Worm (Caenorhabditis elegans) whole organism, young adult: ENCODE data around the gene glrx-3.

Experiments
- C17E4.6 ChIP-seq: fragments of 200-800 bp; sonication (Bioruptor generic); IDR thresholded peaks from 2 replicates; pipeline ENCODE4 v1.3.6; 2022; ENCODE audit warnings: missing genetic modification reagents, missing genetic modification characterization, missing compliant biosample characterization
- F49E8.2 ChIP-seq: sonication (generic microtip); optimal IDR thresholded peaks from 3 replicates; lab custom pipeline; 2017; ENCODE audit warnings: missing genetic modification characterization, mild to moderate bottlenecking, missing compliant biosample characterization, antibody characterized with exemption, moderate library complexity; ENCODE audit not compliant: insufficient read depth
- K12H6.12 ChIP-seq: fragments of 200-800 bp; sonication (Bioruptor generic); optimal IDR thresholded peaks from 2 replicates; lab custom pipeline; 2018; ENCODE audit warnings: mild to moderate bottlenecking, missing genetic modification characterization, missing compliant biosample characterization
- akir-1 ChIP-seq: fragments of 200-800 bp; sonication (Bioruptor generic); optimal IDR thresholded peaks from 2 replicates; lab custom pipeline; 2018; ENCODE audit warnings: mild to moderate bottlenecking, missing genetic modification characterization, moderate library complexity, missing compliant biosample characterization
- atf-7 ChIP-seq: sonication (generic microtip); optimal IDR thresholded peaks from 2 replicates; lab custom pipeline; 2017; ENCODE audit warnings: mild to moderate bottlenecking, missing genetic modification characterization, missing compliant biosample characterization
- egl-44 ChIP-seq: fragments of 200-800 bp; sonication (Bioruptor generic); IDR thresholded peaks from 2 replicates; pipeline ENCODE4 v1.3.6; 2022; ENCODE audit warnings: missing genetic modification reagents, missing genetic modification characterization, missing compliant biosample characterization
- hlh-26 ChIP-seq: fragments of 200-800 bp; sonication (Bioruptor generic); conservative IDR thresholded peaks from 2 replicates; pipeline ENCODE4 v1.3.6; 2022; ENCODE audit warnings: missing genetic modification reagents, missing genetic modification characterization, missing compliant biosample characterization
- lag-1 ChIP-seq: fragments of 200-800 bp; sonication (Bioruptor generic); IDR thresholded peaks from 2 replicates; pipeline ENCODE4 v1.3.6; 2022; ENCODE audit warnings: missing genetic modification reagents, missing genetic modification characterization, missing compliant biosample characterization
- repo-1 ChIP-seq: sonication (generic microtip); optimal IDR thresholded peaks from 2 replicates; lab custom pipeline; 2017; ENCODE audit warnings: mild to moderate bottlenecking, missing genetic modification characterization, missing compliant biosample characterization
- rpc-1 ChIP-seq, 2 experiments: fragments of 150-350 bp in 1 of 2; sonication (generic microtip) in 1 of 2; optimal IDR thresholded peaks; 2 replicates each; lab custom pipeline; 2014 to 2018; ENCODE audit warnings: missing biosample characterization in 1 of 2, missing genetic modification characterization in 1 of 2, missing genetic modification reagents in 1 of 2, missing genotype in 1 of 2
- sdz-38 ChIP-seq: sonication (generic microtip); optimal IDR thresholded peaks from 2 replicates; lab custom pipeline; 2016; ENCODE audit warnings: missing genotype, missing genetic modification characterization, missing compliant biosample characterization
- snpc-1.1 ChIP-seq: sonication (generic microtip); optimal IDR thresholded peaks from 2 replicates; lab custom pipeline; 2017; ENCODE audit warnings: missing genetic modification characterization, mild to moderate bottlenecking, missing compliant biosample characterization, antibody characterized with exemption, moderate library complexity, missing genotype, missing genetic modification reagents; ENCODE audit not compliant: insufficient read depth
- unc-130 ChIP-seq: sonication (generic microtip); optimal IDR thresholded peaks from 2 replicates; lab custom pipeline; 2016; ENCODE audit warnings: missing genetic modification reagents, missing genetic modification characterization, missing compliant biosample characterization
- xnd-1 ChIP-seq: sonication (generic microtip); optimal IDR thresholded peaks from 2 replicates; lab custom pipeline; 2016; ENCODE audit warnings: missing genotype, missing genetic modification reagents, missing genetic modification characterization, missing compliant biosample characterization

DNA sequence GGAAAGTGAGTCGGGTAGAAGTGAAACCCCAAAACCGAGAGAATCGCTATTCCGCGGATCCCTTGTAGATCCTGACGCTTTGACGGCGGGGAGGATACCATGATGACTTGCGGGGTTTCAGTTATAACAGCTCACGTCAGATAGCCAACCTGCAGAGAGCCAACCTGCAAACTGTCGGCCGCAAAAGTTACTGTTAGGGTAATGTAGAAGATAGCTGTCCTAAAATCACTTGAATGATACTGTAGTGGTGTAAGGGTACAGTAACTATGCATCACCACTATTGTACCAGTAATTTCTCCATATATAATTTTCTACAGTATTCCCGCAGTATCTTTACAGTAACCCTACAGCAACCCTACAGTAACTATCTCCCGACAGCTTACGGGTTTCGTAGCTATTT lies 8.7 kb downstream of the glrx-3 start, which contains the start of gene oac-12:
- TF ChIP-seq rpc-1 (optimal IDR thresholded peaks at IDR 0.05; lab: Kevin White, UChicago) (no peak), rpc-1 (tag; optimal IDR thresholded peaks at IDR 0.05; lab: Kevin White, UChicago) (no peak), lag-1 (GFP tag; lab: Robert Waterston, UW) (no peak), hlh-26 (GFP tag; lab: Robert Waterston, UW) (no peak), repo-1 (tag; lab: Kevin White, UChicago) (no peak), snpc-1.1 (tag; lab: Kevin White, UChicago) (no peak), egl-44 (GFP tag; lab: Robert Waterston, UW) (no peak), K12H6.12 (tag; lab: Kevin White, UChicago) (no peak), atf-7 (tag; lab: Kevin White, UChicago) (no peak), C17E4.6 (GFP tag; lab: Robert Waterston, UW) (no peak), sdz-38 (tag; lab: Kevin White, UChicago) (no peak), akir-1 (GFP tag; lab: Kevin White, UChicago) (no peak), unc-130 (GFP tag; lab: Kevin White, UChicago) (no peak), F49E8.2 (tag; lab: Kevin White, UChicago) (no peak), xnd-1 (tag; lab: Kevin White, UChicago) (no peak)
